Fruit fly (Drosophila melanogaster): ENCODE data around the gene DnaJ-1.

- TF ChIP-seq CG8478 (optimal IDR thresholded peaks at IDR 0.05) = no peak
- no peak for TF ChIP-seq CTCF (optimal IDR thresholded peaks at IDR 0.05)
Observed at dm6 chr3L:5713031-5713430, 39.0 kb downstream of the DnaJ-1 start, which contains the start of gene CG44521.

Measured in S2 (cell line).